Worm (Caenorhabditis elegans): Measurements from ENCODE around the gene rps-24.

Gene rps-24

DNA sequence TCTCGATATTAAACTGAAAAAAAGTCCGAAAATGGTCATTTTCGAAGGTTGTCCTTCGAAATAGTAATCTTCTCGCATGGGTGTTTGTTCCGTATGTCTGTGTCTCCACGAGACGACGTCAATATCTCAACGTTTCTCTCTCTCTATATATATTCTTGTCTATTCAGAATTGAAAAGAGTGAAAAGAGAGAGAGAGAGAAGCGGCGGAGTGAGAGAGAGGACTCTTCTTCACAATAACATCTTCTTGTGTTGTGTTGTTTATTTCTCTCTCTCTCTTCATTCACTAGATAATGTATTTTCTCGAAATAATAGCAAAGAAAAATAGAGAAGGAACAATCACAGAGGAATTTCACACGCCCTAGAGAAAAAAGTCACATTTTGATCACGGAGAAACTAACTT lies 19.3 kb upstream of the rps-24 start (continued):
- TF ChIP-seq nhr-20 (tag; optimal IDR thresholded peaks at IDR 0.05) (peak; percentile 31), snu-23 (GFP tag; optimal IDR thresholded peaks at IDR 0.05) (peak; percentile 66), pag-3 (tag; optimal IDR thresholded peaks at IDR 0.05; ENCODE audit: borderline replicate concordance, insufficient read depth) (no peak), mdl-1 (tag; optimal IDR thresholded peaks at IDR 0.05) (no peak), C16A3.4 (tag; optimal IDR thresholded peaks at IDR 0.05) (no peak)

DNA sequence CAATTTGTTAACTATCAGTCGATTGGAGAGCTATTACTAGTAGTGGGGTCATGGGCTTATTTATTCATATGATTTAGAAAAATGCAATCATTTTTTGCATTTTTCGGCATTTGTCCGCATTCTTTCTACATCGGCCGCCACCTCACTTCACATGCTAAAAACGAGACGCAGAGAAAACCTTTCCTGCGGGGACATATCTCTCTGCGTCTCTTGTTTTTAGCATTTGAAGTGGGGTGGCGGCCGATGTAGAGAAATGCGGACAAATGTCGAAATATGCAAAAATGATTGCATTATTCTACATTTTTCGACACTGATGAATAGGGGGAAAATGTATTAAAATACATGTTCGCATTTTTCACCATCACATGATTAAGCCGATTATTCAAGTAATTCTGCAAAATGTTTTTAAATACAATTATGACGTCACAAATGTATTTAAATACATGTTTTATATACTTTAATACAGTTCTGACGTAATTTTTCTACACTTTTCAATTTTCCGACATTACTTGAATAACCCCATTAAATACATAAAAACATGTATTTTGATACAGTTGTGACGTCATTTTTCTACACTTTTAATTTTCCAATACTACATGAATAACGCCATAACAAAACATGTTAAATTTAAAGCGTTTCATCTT lies 13.4 kb upstream of the rps-24 start:
- TF ChIP-seq xbp-1 (tag; optimal IDR thresholded peaks at IDR 0.05) (no peak), nhr-76 (tag; optimal IDR thresholded peaks at IDR 0.05) (no peak), nhr-19 (GFP tag; conservative IDR thresholded peaks at IDR 0.05) (no peak), C04F5.9 (tag; optimal IDR thresholded peaks at IDR 0.05) (no peak), zag-1 (tag; optimal IDR thresholded peaks at IDR 0.05) (no peak), fkh-8 (tag; optimal IDR thresholded peaks at IDR 0.05) (no peak), fos-1 (tag; optimal IDR thresholded peaks at IDR 0.05) (no peak), F16B12.6 (tag; optimal IDR thresholded peaks at IDR 0.05) (no peak), vab-15 (tag; optimal IDR thresholded peaks at IDR 0.05) (no peak), efl-1 (optimal IDR thresholded peaks at IDR 0.05) (peak; percentile 45 to 48), efl-1 (GFP tag; optimal IDR thresholded peaks at IDR 0.05 in 1 of 2) (peak in 1 of 2 experiments; percentile 12), hpl-2 (GFP tag; optimal IDR thresholded peaks at IDR 0.05) (no peak), unc-86 (tag; optimal IDR thresholded peaks at IDR 0.05) (peak; percentile 17), lsy-2 (tag; optimal IDR thresholded peaks at IDR 0.05) (peak in 1 of 2 experiments; percentile 9), elt-2 (tag; optimal IDR thresholded peaks at IDR 0.05) (no peak), pax-3 (tag; optimal IDR thresholded peaks at IDR 0.05) (no peak), ets-5 (GFP tag; IDR thresholded peaks at IDR 0.05) (no peak), jun-1 (tag; optimal IDR thresholded peaks at IDR 0.05) (no peak), aly-2 (tag; optimal IDR thresholded peaks at IDR 0.05) (no peak), nhr-85 (tag) (peak; percentile 27), swsn-7 (tag; optimal IDR thresholded peaks at IDR 0.05) (peak; percentile 3), nhr-11 (tag; optimal IDR thresholded peaks at IDR 0.05) (no peak), fkh-4 (tag; optimal IDR thresholded peaks at IDR 0.05; ENCODE audit: borderline replicate concordance) (no peak), grh-1 (GFP tag; IDR thresholded peaks at IDR 0.05) (no peak), aha-1 (tag; optimal IDR thresholded peaks at IDR 0.05) (no peak), egl-27 (tag; optimal IDR thresholded peaks at IDR 0.05) (no peak), tlp-1 (tag; optimal IDR thresholded peaks at IDR 0.05) (no peak), egl-13 (tag; optimal IDR thresholded peaks at IDR 0.05) (no peak), sptf-1 (tag; optimal IDR thresholded peaks at IDR 0.05) (no peak), nhr-71 (tag; optimal IDR thresholded peaks at IDR 0.05) (no peak), dpl-1 (GFP tag; optimal IDR thresholded peaks at IDR 0.05) (peak in 1 of 3 experiments; percentile 25), pqm-1 (tag; optimal IDR thresholded peaks at IDR 0.05) (no peak), C16A3.4 (tag; optimal IDR thresholded peaks at IDR 0.05) (no peak), mef-2 (tag; optimal IDR thresholded peaks at IDR 0.05) (no peak), elt-3 (tag; optimal IDR thresholded peaks at IDR 0.05) (no peak), nhr-77 (tag; optimal IDR thresholded peaks at IDR 0.05) (no peak), snpc-4 (tag; optimal IDR thresholded peaks at IDR 0.05) (no peak), lin-14 (GFP tag; optimal IDR thresholded peaks at IDR 0.05) (no peak), ceh-90 (tag; optimal IDR thresholded peaks at IDR 0.05) (no peak), rnt-1 (tag; optimal IDR thresholded peaks at IDR 0.05) (no peak), ceh-88 (GFP tag; IDR thresholded peaks at IDR 0.05) (no peak), sox-4 (tag; optimal IDR thresholded peaks at IDR 0.05) (no peak), nhr-237 (tag; optimal IDR thresholded peaks at IDR 0.05) (no peak), zip-4 (GFP tag; optimal IDR thresholded peaks at IDR 0.05) (no peak), ceh-82 (tag; optimal IDR thresholded peaks at IDR 0.05) (peak; percentile 21 to 68 (median 24)), nhr-90 (tag; optimal IDR thresholded peaks at IDR 0.05; ENCODE audit: poor library complexity) (no peak), snu-23 (GFP tag; optimal IDR thresholded peaks at IDR 0.05) (peak; percentile 5), nhr-47 (tag; optimal IDR thresholded peaks at IDR 0.05) (peak; percentile 14)
